Fruit fly (Drosophila melanogaster): ENCODE results near the gene Taf4.

Taf4 gene

dm6 chr3L:16128481-16128972 lies 15.5 kb downstream of the Taf4 start, which contains the start of gene Pgm1 (continued):
- TF ChIP-seq tna (GFP tag; IDR thresholded peaks at IDR 0.05; ENCODE audit: partially characterized antibody) (no peak), insv (GFP tag; optimal IDR thresholded peaks at IDR 0.05) (peak in 1 of 2 experiments; percentile 35), CG17186 (GFP tag; optimal IDR thresholded peaks at IDR 0.05) (peak; percentile 46), bsh (GFP tag; optimal IDR thresholded peaks at IDR 0.05) (peak in 1 of 2 experiments; percentile 81), Ssrp (tag; optimal IDR thresholded peaks at IDR 0.05) (peak; percentile 65), CG1832 (GFP tag; optimal IDR thresholded peaks at IDR 0.05) (no peak), tgo (GFP tag; IDR thresholded peaks at IDR 0.05) (peak; percentile 46; the same call in 2 of the 3 replicates), sima (GFP tag; optimal IDR thresholded peaks at IDR 0.05) (peak; percentile 70), CG4820 (GFP tag; optimal IDR thresholded peaks at IDR 0.05) (peak; percentile 74), dati (GFP tag; IDR thresholded peaks at IDR 0.05) (0 out of 2 replicates have a peak, but pooled peaks have one; percentile 34), sr (GFP tag; IDR thresholded peaks at IDR 0.05) (peak; percentile 74; the same call in 2 of the 3 replicates), z (GFP tag; IDR thresholded peaks at IDR 0.05) (0 out of 3 replicates have a peak, but pooled peaks have one; percentile 23), CG2678 (tag; optimal IDR thresholded peaks at IDR 0.05) (peak; percentile 88), CG17328 (GFP tag; IDR thresholded peaks at IDR 0.05) (peak; percentile 76), CG3065 (GFP tag; optimal IDR thresholded peaks at IDR 0.05) (peak; percentile 58), ase (GFP tag; IDR thresholded peaks at IDR 0.05) (peak; percentile 28; the same call in 1 of the 3 replicates), CG17829 (tag; optimal IDR thresholded peaks at IDR 0.05) (peak; percentile 80), CG34376 (GFP tag; optimal IDR thresholded peaks at IDR 0.05) (peak; percentile 98), Sin3A (optimal IDR thresholded peaks at IDR 0.05) (no peak), Pdp1 (GFP tag; optimal IDR thresholded peaks at IDR 0.05) (peak; percentile 85 to 87), ranshi (GFP tag; IDR thresholded peaks at IDR 0.05) (peak; percentile 66; the same call in 1 of the 2 replicates), salm (tag; optimal IDR thresholded peaks at IDR 0.05) (peak; percentile 63), lilli (GFP tag; optimal IDR thresholded peaks at IDR 0.05) (peak; percentile 94), CG4707 (GFP tag; optimal IDR thresholded peaks at IDR 0.05) (peak; percentile 55), jing (GFP tag; optimal IDR thresholded peaks at IDR 0.05) (no peak), ham (GFP tag; IDR thresholded peaks at IDR 0.05) (no peak), Doc3 (GFP tag; IDR thresholded peaks at IDR 0.05; ENCODE audit: partially characterized antibody) (no peak), disco-r (GFP tag; optimal IDR thresholded peaks at IDR 0.05) (peak; percentile 90), CG15601 (tag; optimal IDR thresholded peaks at IDR 0.05) (peak; percentile 51), CG12942 (GFP tag; optimal IDR thresholded peaks at IDR 0.05) (peak; percentile 85), gsb-n (tag; optimal IDR thresholded peaks at IDR 0.05) (no peak), Adf1 (GFP tag; IDR thresholded peaks at IDR 0.05) (peak; percentile 39; the same call in 1 of the 2 replicates), esg (GFP tag; conservative IDR thresholded peaks at IDR 0.05) (peak; percentile 78), ab (GFP tag; optimal IDR thresholded peaks at IDR 0.05) (peak; percentile 79), ap (GFP tag; IDR thresholded peaks at IDR 0.05) (peak; percentile 81), vfl (GFP tag; optimal IDR thresholded peaks at IDR 0.05) (peak; percentile 84), Lpt (GFP tag; optimal IDR thresholded peaks at IDR 0.05) (no peak), lov (optimal IDR thresholded peaks at IDR 0.05) (no peak), lov (GFP tag; IDR thresholded peaks at IDR 0.05) (0 out of 3 replicates have a peak, but pooled peaks have one; percentile 38), CG5953 (GFP tag; IDR thresholded peaks at IDR 0.05) (peak; percentile 60; the same call in 1 of the 2 replicates), zf30C (GFP tag; optimal IDR thresholded peaks at IDR 0.05) (no peak), CG3726 (GFP tag; IDR thresholded peaks at IDR 0.05) (peak; percentile 68), trh (GFP tag; optimal IDR thresholded peaks at IDR 0.05) (peak; percentile 51), pho (GFP tag; optimal IDR thresholded peaks at IDR 0.05) (peak; percentile 86), shn (GFP tag; optimal IDR thresholded peaks at IDR 0.05) (peak; percentile 96), Eip74EF (GFP tag; optimal IDR thresholded peaks at IDR 0.05) (peak in 1 of 2 experiments; percentile 82), ATbp (GFP tag; optimal IDR thresholded peaks at IDR 0.05) (peak; percentile 71), ems (GFP tag; optimal IDR thresholded peaks at IDR 0.05) (peak; percentile 92), ERR (GFP tag; optimal IDR thresholded peaks at IDR 0.05) (peak; percentile 100), CG8281 (tag; optimal IDR thresholded peaks at IDR 0.05) (no peak)

Measured in whole organism, embryonic.